Worm (Caenorhabditis elegans): ENCODE data around the gene C25F9.5.
A peak's percentile ranks its signal among the peaks of the same experiment; 100 is the strongest.

Gene C25F9.5

ce11 chrV:19390029-19390428 lies 20.6 kb downstream of the C25F9.5 start, which contains the start of gene slcr-46.2:
Gene slcr-46.2 (minus strand): TSS chrV:19390129.
- TF ChIP-seq nhr-80 (tag; optimal IDR thresholded peaks at IDR 0.05): no peak
- no peak for TF ChIP-seq T26A5.8 (tag; optimal IDR thresholded peaks at IDR 0.05)
- no peak for TF ChIP-seq ceh-100 (GFP tag; IDR thresholded peaks at IDR 0.05)
- TF ChIP-seq ztf-18 (tag; optimal IDR thresholded peaks at IDR 0.05): no peak
- no peak for TF ChIP-seq aptf-2 (GFP tag; conservative IDR thresholded peaks at IDR 0.05)
- TF ChIP-seq D2030.7 (GFP tag; IDR thresholded peaks at IDR 0.05): no peak
- no peak for TF ChIP-seq mes-4 (tag; optimal IDR thresholded peaks at IDR 0.05)
- TF ChIP-seq nfya-1 (tag; optimal IDR thresholded peaks at IDR 0.05; ENCODE audit: borderline replicate concordance, insufficient read depth): no peak
- TF ChIP-seq F10E7.11 (tag; optimal IDR thresholded peaks at IDR 0.05): no peak
- TF ChIP-seq him-1 (tag; optimal IDR thresholded peaks at IDR 0.05): no peak
- no peak for TF ChIP-seq bed-1 (GFP tag; IDR thresholded peaks at IDR 0.05)
- no peak for TF ChIP-seq unc-62 (GFP tag; optimal IDR thresholded peaks at IDR 0.05)
- TF ChIP-seq K11D2.4 (GFP tag; IDR thresholded peaks at IDR 0.05): no peak
- TF ChIP-seq nhr-90 (tag; optimal IDR thresholded peaks at IDR 0.05): no peak
- no peak for TF ChIP-seq ztf-26 (tag; optimal IDR thresholded peaks at IDR 0.05)
- no peak for TF ChIP-seq madf-8 (GFP tag; conservative IDR thresholded peaks at IDR 0.05)
- TF ChIP-seq lin-35 (GFP tag; optimal IDR thresholded peaks at IDR 0.05): no peak

ce11 chrV:19380968-19381367 lies 29.7 kb downstream of the C25F9.5 start, which contains the start of gene srw-84:
Gene srw-84 (plus strand): TSS chrV:19381268.
- TF ChIP-seq pbrm-1 (GFP tag; IDR thresholded peaks at IDR 0.05): no peak
- TF ChIP-seq repo-1 (tag; optimal IDR thresholded peaks at IDR 0.05): no peak
- TF ChIP-seq attf-6 (GFP tag; IDR thresholded peaks at IDR 0.05): no peak
- TF ChIP-seq mel-28 (tag; optimal IDR thresholded peaks at IDR 0.05; ENCODE audit: borderline replicate concordance): no peak
- no peak for TF ChIP-seq nhr-27 (tag; optimal IDR thresholded peaks at IDR 0.05)
- no peak for TF ChIP-seq rpc-1 (optimal IDR thresholded peaks at IDR 0.05)
- no peak for TF ChIP-seq rpc-1 (tag; optimal IDR thresholded peaks at IDR 0.05)
- no peak for TF ChIP-seq ama-1 (optimal IDR thresholded peaks at IDR 0.05)
- TF ChIP-seq ama-1 (GFP tag; optimal IDR thresholded peaks at IDR 0.05): no peak
- TF ChIP-seq hmg-1.2 (GFP tag; IDR thresholded peaks at IDR 0.05): no peak
- TF ChIP-seq ceh-100 (GFP tag; IDR thresholded peaks at IDR 0.05): no peak

ce11 chrV:19377014-19377494 lies 33.6 kb downstream of the C25F9.5 start, which contains the start of gene nceh-1:
Gene nceh-1 (plus strand): TSS chrV:19377444.
- TF ChIP-seq ekl-4 (GFP tag; IDR thresholded peaks at IDR 0.05) (no peak), nfya-1 (tag; optimal IDR thresholded peaks at IDR 0.05; ENCODE audit: borderline replicate concordance, insufficient read depth) (no peak), T26A5.8 (tag; optimal IDR thresholded peaks at IDR 0.05) (no peak), madf-3 (GFP tag; IDR thresholded peaks at IDR 0.05) (no peak)

ce11 chrV:19371777-19372176 lies 38.9 kb downstream of the C25F9.5 start:
- no peak for TF ChIP-seq ccch-3 (GFP tag; optimal IDR thresholded peaks at IDR 0.05)
- TF ChIP-seq bed-1 (GFP tag; IDR thresholded peaks at IDR 0.05): no peak
- TF ChIP-seq hrde-1 (tag; optimal IDR thresholded peaks at IDR 0.05; ENCODE audit: borderline replicate concordance): no peak
- peak; percentile 53 for TF ChIP-seq ztf-18 (tag; optimal IDR thresholded peaks at IDR 0.05)

- TF ChIP-seq tlf-1 (GFP tag; optimal IDR thresholded peaks at IDR 0.05) (no peak), Y56A3A.18 (GFP tag; IDR thresholded peaks at IDR 0.05) (no peak), mxl-1 (tag; optimal IDR thresholded peaks at IDR 0.05) (no peak), nhr-120 (GFP tag; IDR thresholded peaks at IDR 0.05) (no peak), F55B11.4 (tag; optimal IDR thresholded peaks at IDR 0.05; ENCODE audit: borderline replicate concordance, insufficient read depth) (no peak), pha-4 (tag; optimal IDR thresholded peaks at IDR 0.05) (no peak), B0019.2 (GFP tag; conservative IDR thresholded peaks at IDR 0.05) (no peak), egl-18 (GFP tag; IDR thresholded peaks at IDR 0.05) (no peak), D2030.7 (GFP tag; IDR thresholded peaks at IDR 0.05) (no peak), snpc-3.4 (tag; optimal IDR thresholded peaks at IDR 0.05) (no peak), Y95B8A.8 (GFP tag; IDR thresholded peaks at IDR 0.05) (no peak), mel-28 (tag; optimal IDR thresholded peaks at IDR 0.05; ENCODE audit: borderline replicate concordance) (no peak), egl-44 (GFP tag; IDR thresholded peaks at IDR 0.05) (no peak), madf-8 (GFP tag; conservative IDR thresholded peaks at IDR 0.05) (no peak), madf-10 (tag; optimal IDR thresholded peaks at IDR 0.05) (no peak)
Measured at ce11 chrV:19371253-19371652, 39.4 kb downstream of the C25F9.5 start, which contains the start of gene Y43F8A.2. Gene Y43F8A.2 (plus strand): TSS chrV:19371553.
